Fruit fly (Drosophila melanogaster) whole organism, adult: ENCODE data around the gene Osbp.

Experiments used
- CG11617 ChIP-seq: fragments of 200-800 bp; sonication (Bioruptor generic); optimal IDR thresholded peaks from 2 replicates; lab custom pipeline; 2017; ENCODE audit warnings: mild to moderate bottlenecking, missing biosample characterization, missing genetic modification reagents, missing genetic modification characterization
- CG14711 ChIP-seq: fragments of 200-800 bp; sonication (Bioruptor generic); optimal IDR thresholded peaks from 2 replicates; lab custom pipeline; 2018; ENCODE audit warnings: missing biosample characterization, mild to moderate bottlenecking, missing genetic modification characterization, moderate library complexity
- CG5204 ChIP-seq: fragments of 200-800 bp; sonication (Bioruptor generic); optimal IDR thresholded peaks from 2 replicates; lab custom pipeline; 2016; ENCODE audit warnings: missing biosample characterization, missing genetic modification characterization
- CG7045 ChIP-seq: fragments of 200-800 bp; sonication (Bioruptor generic); optimal IDR thresholded peaks from 2 replicates; lab custom pipeline; 2017; ENCODE audit warnings: missing biosample characterization, mild to moderate bottlenecking, missing genetic modification characterization
- CG7101 ChIP-seq: fragments of 200-800 bp; sonication (Bioruptor generic); optimal IDR thresholded peaks from 2 replicates; lab custom pipeline; 2018; ENCODE audit warnings: missing biosample characterization, mild to moderate bottlenecking, missing genetic modification characterization, moderate library complexity
- Clk ChIP-seq: fragments of 200-800 bp; sonication (Bioruptor generic); optimal IDR thresholded peaks from 2 replicates; lab custom pipeline; 2017; ENCODE audit warnings: missing biosample characterization, missing genetic modification characterization
- Hr96 ChIP-seq: fragments of 200-800 bp; sonication (Bioruptor generic); optimal IDR thresholded peaks from 2 replicates; lab custom pipeline; 2016; ENCODE audit warnings: missing biosample characterization, missing genetic modification characterization
- Mnt ChIP-seq: fragments of 200-800 bp; sonication (Bioruptor generic); optimal IDR thresholded peaks from 2 replicates; lab custom pipeline; 2016; ENCODE audit warnings: missing biosample characterization, mild to moderate bottlenecking, missing genetic modification characterization
- bab1 ChIP-seq: fragments of 200-800 bp; sonication (Bioruptor generic); optimal IDR thresholded peaks from 3 replicates; lab custom pipeline; 2019; ENCODE audit warnings: missing biosample characterization, mild to moderate bottlenecking, missing genetic modification characterization, moderate library complexity
- cic ChIP-seq: fragments of 200-800 bp; sonication (Bioruptor generic); optimal IDR thresholded peaks from 2 replicates; lab custom pipeline; 2017; ENCODE audit warnings: missing biosample characterization, mild to moderate bottlenecking, missing genetic modification characterization, moderate library complexity
- cnc ChIP-seq, 2 experiments: fragments of >200 bp; optimal IDR thresholded peaks; 2 replicates each; lab custom pipeline; 2017
- kay ChIP-seq: fragments of 200-800 bp; sonication (Bioruptor generic); peaks from one replicate; lab custom pipeline; 2016; ENCODE audit warnings: missing biosample characterization, missing genetic modification characterization, borderline replicate concordance
- tj ChIP-seq: fragments of 200-800 bp; sonication (Bioruptor generic); optimal IDR thresholded peaks from 3 replicates; lab custom pipeline; 2017; ENCODE audit warnings: missing biosample characterization, mild to moderate bottlenecking, missing genetic modification characterization, moderate library complexity

DNA sequence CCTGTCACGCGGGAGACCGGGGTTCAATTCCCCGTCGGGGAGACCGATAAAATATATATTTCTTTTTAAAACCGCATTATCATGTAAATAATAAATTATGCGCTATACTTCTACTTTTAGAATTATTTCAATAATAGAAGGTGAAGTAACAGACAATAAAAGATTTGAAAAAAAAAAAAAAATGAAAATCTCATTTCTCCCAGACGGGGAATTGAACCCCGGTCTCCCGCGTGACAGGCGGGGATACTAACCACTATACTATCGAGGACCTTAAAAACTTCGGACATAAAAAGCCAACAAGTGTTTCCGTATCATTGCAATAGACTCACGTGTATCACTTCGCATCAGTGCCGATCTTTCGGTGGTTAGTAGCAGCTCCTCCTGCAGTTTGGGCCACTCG is 23.2 kb downstream of the Osbp start:
- TF ChIP-seq kay (GFP tag; lab: Kevin White, UChicago) (no peak), CG5204 (no peak), bab1 (GFP tag; lab: Kevin White, UChicago) (no peak), CG7045 (GFP tag; lab: Kevin White, UChicago) (no peak), tj (GFP tag; lab: Kevin White, UChicago) (no peak), Mnt (no peak), cnc (optimal IDR thresholded peaks at IDR 0.05; lab: Kevin White, UChicago) (no peak), Hr96 (GFP tag; lab: Kevin White, UChicago) (no peak), cic (no peak), CG11617 (no peak), CG7101 (tag; lab: Kevin White, UChicago) (no peak), CG14711 (no peak), Clk (no peak)
